Worm (Caenorhabditis elegans): Measurements from ENCODE around the gene dhrr-1.

DNA sequence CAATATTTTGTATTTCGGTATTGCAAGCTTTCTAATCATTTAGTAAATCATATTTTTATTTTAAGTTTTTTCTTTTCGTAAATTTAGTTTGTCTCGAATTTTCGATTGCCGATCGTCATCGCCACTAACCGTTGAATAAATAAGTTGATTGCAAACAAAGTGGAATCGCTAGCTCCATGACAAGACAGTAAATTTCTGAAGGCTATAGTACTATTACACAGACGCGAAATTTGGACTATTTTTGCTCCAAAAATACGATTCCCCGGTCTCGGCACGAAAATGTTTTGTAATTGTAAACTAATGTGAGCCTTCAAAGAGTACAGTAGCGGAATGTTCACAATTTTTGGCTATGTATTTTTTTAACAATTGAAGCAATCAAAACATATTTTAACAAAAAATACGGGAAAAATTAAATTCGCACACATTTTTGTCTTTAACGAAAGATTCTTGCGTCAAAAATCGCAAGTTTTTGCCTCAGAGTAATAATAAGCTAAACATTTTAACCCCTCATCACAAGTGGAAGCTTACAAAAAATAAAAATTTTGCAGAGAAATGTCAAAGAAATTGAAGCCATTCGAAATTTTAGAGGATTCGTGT, 32.8 kb upstream of the dhrr-1 start, which contains the start of gene tpk-1:
- no peak for TF ChIP-seq med-1 (GFP tag; optimal IDR thresholded peaks at IDR 0.05; ENCODE audit: insufficient read depth)
- TF ChIP-seq ztf-29 (GFP tag; IDR thresholded peaks at IDR 0.05) = no peak
- no peak for TF ChIP-seq cog-1 (tag; optimal IDR thresholded peaks at IDR 0.05)
- TF ChIP-seq ref-1 (GFP tag; conservative IDR thresholded peaks at IDR 0.05) = no peak
